Worm (Caenorhabditis elegans) whole organism, L4 larva: Measurements from ENCODE around the gene idpb-5.
"Not testable (repeated sequence)": the region's sequence is repeated elsewhere in the genome, so short reads cannot be mapped to it uniquely, and the experiment has no call there.

Experiments
- F37D6.2 ChIP-seq: sonication (generic microtip); optimal IDR thresholded peaks from 2 replicates; lab custom pipeline; 2016; ENCODE audit warnings: mild to moderate bottlenecking, missing genetic modification characterization, missing compliant biosample characterization
- F44E2.7 ChIP-seq: fragments of 200-800 bp; sonication (Bioruptor generic); IDR thresholded peaks from 2 replicates; pipeline ENCODE4 v2.1.2; 2022; ENCODE audit warnings: missing genetic modification characterization, missing compliant biosample characterization
- F49E8.2 ChIP-seq: sonication (generic microtip); optimal IDR thresholded peaks from 2 replicates; lab custom pipeline; 2016; ENCODE audit warnings: missing compliant biosample characterization, mild to moderate bottlenecking, missing genetic modification characterization, borderline replicate concordance
- T26A8.4 ChIP-seq: fragments of 200-800 bp; sonication (Bioruptor generic); IDR thresholded peaks from 2 replicates; pipeline ENCODE4 v1.3.6; 2022; ENCODE audit warnings: missing genetic modification characterization, missing compliant biosample characterization
- Y105C5A.15 ChIP-seq: fragments of 200-800 bp; sonication (Bioruptor generic); IDR thresholded peaks from 2 replicates; pipeline ENCODE4 v1.3.6; 2022; ENCODE audit warnings: missing genetic modification characterization, missing compliant biosample characterization
- Y75B8A.6 ChIP-seq: fragments of 200-800 bp; sonication (Bioruptor generic); IDR thresholded peaks from 2 replicates; pipeline ENCODE4 v1.3.6; 2022; ENCODE audit warnings: missing genetic modification reagents, missing genetic modification characterization, missing compliant biosample characterization
- ZK546.5 ChIP-seq, 2 experiments: sonication (generic microtip); optimal IDR thresholded peaks; 2 replicates each; lab custom pipeline; 2017; ENCODE audit warnings: missing biosample characterization in 2 of 2, missing genetic modification characterization in 2 of 2
- aly-2 ChIP-seq: sonication (generic microtip); optimal IDR thresholded peaks from 2 replicates; lab custom pipeline; 2018; ENCODE audit warnings: missing biosample characterization, missing genetic modification characterization
- ama-1 ChIP-seq: fragments of 150-350 bp; optimal IDR thresholded peaks from 2 replicates; lab custom pipeline; 2014; ENCODE audit warnings: inconsistent platforms, mixed read lengths
- arid-1 ChIP-seq: fragments of 200-800 bp; sonication (Bioruptor generic); conservative IDR thresholded peaks from 2 replicates; pipeline ENCODE4 v1.3.6; 2022; ENCODE audit warnings: missing genetic modification reagents, missing genetic modification characterization, missing compliant biosample characterization
- attf-4 ChIP-seq: sonication (generic microtip); optimal IDR thresholded peaks from 3 replicates; lab custom pipeline; 2017; ENCODE audit warnings: missing biosample characterization, missing genetic modification characterization
- ceh-32 ChIP-seq: sonication (generic microtip); optimal IDR thresholded peaks from 2 replicates; lab custom pipeline; 2016; ENCODE audit warnings: mild to moderate bottlenecking, missing genetic modification characterization, missing compliant biosample characterization; ENCODE audit not compliant: poor library complexity
- cey-2 ChIP-seq: sonication (generic microtip); optimal IDR thresholded peaks from 3 replicates; lab custom pipeline; 2017; ENCODE audit warnings: missing genetic modification characterization, mild to moderate bottlenecking, missing compliant biosample characterization, antibody characterized with exemption, borderline replicate concordance; ENCODE audit not compliant: insufficient read depth
- daf-12 ChIP-seq: fragments of 150-350 bp; optimal IDR thresholded peaks from 2 replicates; lab custom pipeline; 2014; ENCODE audit warnings: missing biosample characterization, missing genetic modification reagents, missing genetic modification characterization
- daf-16 ChIP-seq, 3 experiments: sonication (generic microtip); optimal IDR thresholded peaks; 2 replicates each; lab custom pipeline; 2016 to 2017; ENCODE audit warnings: missing genetic modification characterization in 3 of 3, missing genetic modification reagents in 3 of 3, mild to moderate bottlenecking in 2 of 3, missing compliant biosample characterization in 2 of 3, missing biosample characterization in 1 of 3, moderate library complexity in 1 of 3
- dmd-6 ChIP-seq: fragments of 200-800 bp; sonication (Bioruptor generic); IDR thresholded peaks from 2 replicates; pipeline ENCODE4 v1.3.6; 2022; ENCODE audit warnings: missing genetic modification reagents, missing genetic modification characterization, missing compliant biosample characterization
- dmd-8 ChIP-seq: fragments of 200-800 bp; sonication (Bioruptor generic); IDR thresholded peaks from 2 replicates; pipeline ENCODE4 v1.3.6; 2022; ENCODE audit warnings: missing genetic modification characterization, missing compliant biosample characterization
- dmd-9 ChIP-seq: fragments of 200-800 bp; sonication (Bioruptor generic); IDR thresholded peaks from 2 replicates; pipeline ENCODE4 v1.3.6; 2022; ENCODE audit warnings: missing genetic modification reagents, missing genetic modification characterization, missing compliant biosample characterization
- dpl-1 ChIP-seq: fragments of 150-350 bp; optimal IDR thresholded peaks from 2 replicates; lab custom pipeline; 2014; ENCODE audit warnings: missing biosample characterization, missing genetic modification reagents, missing genetic modification characterization
- dve-1 ChIP-seq: sonication (generic microtip); optimal IDR thresholded peaks from 2 replicates; lab custom pipeline; 2017; ENCODE audit warnings: antibody characterized with exemption, mild to moderate bottlenecking, missing genetic modification characterization, missing compliant biosample characterization; ENCODE audit not compliant: insufficient read depth
- egl-43 ChIP-seq: fragments of 200-800 bp; sonication (Bioruptor generic); IDR thresholded peaks from 2 replicates; pipeline ENCODE4 v1.3.6; 2022; ENCODE audit warnings: missing genetic modification reagents, missing genetic modification characterization, missing compliant biosample characterization
- hif-1 ChIP-seq, 2 experiments: sonication (generic microtip); optimal IDR thresholded peaks; 2 replicates each; lab custom pipeline; 2016 to 2017; ENCODE audit warnings: missing compliant biosample characterization in 2 of 2, missing genetic modification characterization in 2 of 2, missing genetic modification reagents in 2 of 2, missing genotype in 2 of 2, mild to moderate bottlenecking in 1 of 2
- hlh-30 ChIP-seq: sonication (generic microtip); optimal IDR thresholded peaks from 2 replicates; lab custom pipeline; 2017; ENCODE audit warnings: antibody characterized with exemption, mild to moderate bottlenecking, missing genetic modification characterization, missing compliant biosample characterization; ENCODE audit not compliant: insufficient read depth
- jun-1 ChIP-seq: fragments of 150-350 bp; optimal IDR thresholded peaks from 2 replicates; lab custom pipeline; 2014; ENCODE audit warnings: missing biosample characterization, missing genetic modification reagents, missing genetic modification characterization
- lim-7 ChIP-seq: fragments of 200-800 bp; sonication (Bioruptor generic); IDR thresholded peaks from 2 replicates; pipeline ENCODE4 v1.3.6; 2022; ENCODE audit warnings: missing genetic modification characterization, missing compliant biosample characterization
- lin-15B ChIP-seq: fragments of 150-350 bp; sonication (generic microtip); optimal IDR thresholded peaks from 3 replicates; lab custom pipeline; 2014; ENCODE audit warnings: missing biosample characterization, missing genetic modification characterization
- lin-38 ChIP-seq: fragments of 200-800 bp; sonication (Bioruptor generic); IDR thresholded peaks from 2 replicates; pipeline ENCODE4 v1.3.6; 2022; ENCODE audit warnings: missing genetic modification reagents, missing genetic modification characterization, missing compliant biosample characterization
- mep-1 ChIP-seq: fragments of 150-350 bp; sonication (generic microtip); optimal IDR thresholded peaks from 3 replicates; lab custom pipeline; 2014; ENCODE audit warnings: missing biosample characterization, missing genetic modification characterization
- mes-2 ChIP-seq: sonication (generic microtip); optimal IDR thresholded peaks from 2 replicates; lab custom pipeline; 2016; ENCODE audit warnings: missing genotype, mild to moderate bottlenecking, missing genetic modification characterization, missing compliant biosample characterization; ENCODE audit not compliant: poor library complexity, severe bottlenecking
- mxl-2 ChIP-seq: fragments of 200-800 bp; sonication (Bioruptor generic); conservative IDR thresholded peaks from 2 replicates; pipeline ENCODE4 v1.3.6; 2022; ENCODE audit warnings: missing genetic modification reagents, missing genetic modification characterization, missing compliant biosample characterization
- mxl-3 ChIP-seq: fragments of 200-800 bp; sonication (Bioruptor generic); optimal IDR thresholded peaks from 2 replicates; lab custom pipeline; 2018; ENCODE audit warnings: mild to moderate bottlenecking, missing genetic modification characterization, missing compliant biosample characterization
- nhr-111 ChIP-seq: fragments of 200-800 bp; sonication (Bioruptor generic); optimal IDR thresholded peaks from 2 replicates; lab custom pipeline; 2018; ENCODE audit warnings: mild to moderate bottlenecking, missing genetic modification characterization, missing compliant biosample characterization
- nhr-28 ChIP-seq: fragments of 150-350 bp; optimal IDR thresholded peaks from 2 replicates; lab custom pipeline; 2014; ENCODE audit warnings: missing biosample characterization, missing genetic modification characterization
- nhr-48 ChIP-seq: sonication (generic microtip); optimal IDR thresholded peaks from 2 replicates; lab custom pipeline; 2016; ENCODE audit warnings: mild to moderate bottlenecking, missing genetic modification characterization, missing compliant biosample characterization
- nhr-77 ChIP-seq: fragments of 150-350 bp; optimal IDR thresholded peaks from 2 replicates; lab custom pipeline; 2014; ENCODE audit warnings: missing biosample characterization, missing genetic modification characterization
- php-3 ChIP-seq: fragments of 200-800 bp; sonication (Bioruptor generic); IDR thresholded peaks from 2 replicates; pipeline ENCODE4 v1.3.6; 2022; ENCODE audit warnings: missing genetic modification reagents, missing genetic modification characterization, missing compliant biosample characterization
- set-16 ChIP-seq: fragments of 200-800 bp; sonication (Bioruptor generic); IDR thresholded peaks from 2 replicates; pipeline ENCODE4 v1.3.6; 2022; ENCODE audit warnings: missing genetic modification reagents, missing genetic modification characterization, missing compliant biosample characterization
- skn-1 ChIP-seq: fragments of 150-350 bp; optimal IDR thresholded peaks from 2 replicates; lab custom pipeline; 2014; ENCODE audit warnings: missing biosample characterization, missing genetic modification characterization
- tag-97 ChIP-seq: fragments of 200-800 bp; sonication (Bioruptor generic); IDR thresholded peaks from 2 replicates; pipeline ENCODE4 v1.3.6; 2022; ENCODE audit warnings: missing genetic modification characterization, missing compliant biosample characterization
- unc-62 ChIP-seq, 3 experiments: fragments of 150-350 bp in 1 of 3; sonication (generic microtip); optimal IDR thresholded peaks in 2 of 3; peaks in 1 of 3; 1 replicate in 1 of 3; 2 replicates in 2 of 3; lab custom pipeline; 2014 to 2017; ENCODE audit warnings: missing biosample characterization in 3 of 3, missing genetic modification characterization in 3 of 3, missing genetic modification reagents in 3 of 3, missing genotype in 1 of 3
- vab-7 ChIP-seq: fragments of 200-800 bp; sonication (Bioruptor generic); IDR thresholded peaks from 2 replicates; pipeline ENCODE4 v1.3.6; 2022; ENCODE audit warnings: missing genetic modification reagents, missing genetic modification characterization, missing compliant biosample characterization
- zag-1 ChIP-seq: fragments of 150-350 bp; optimal IDR thresholded peaks from 2 replicates; lab custom pipeline; 2014; ENCODE audit warnings: missing biosample characterization, missing genetic modification characterization
- zfp-3 ChIP-seq: fragments of 200-800 bp; sonication (Bioruptor generic); conservative IDR thresholded peaks from 2 replicates; pipeline ENCODE4 v1.3.6; 2022; ENCODE audit warnings: missing genetic modification reagents, missing genetic modification characterization, missing compliant biosample characterization
- zip-11 ChIP-seq: fragments of 200-800 bp; sonication (Bioruptor generic); IDR thresholded peaks from 2 replicates; pipeline ENCODE4 v1.3.6; 2022; ENCODE audit warnings: missing genetic modification characterization, missing compliant biosample characterization

Gene idpb-5

DNA sequence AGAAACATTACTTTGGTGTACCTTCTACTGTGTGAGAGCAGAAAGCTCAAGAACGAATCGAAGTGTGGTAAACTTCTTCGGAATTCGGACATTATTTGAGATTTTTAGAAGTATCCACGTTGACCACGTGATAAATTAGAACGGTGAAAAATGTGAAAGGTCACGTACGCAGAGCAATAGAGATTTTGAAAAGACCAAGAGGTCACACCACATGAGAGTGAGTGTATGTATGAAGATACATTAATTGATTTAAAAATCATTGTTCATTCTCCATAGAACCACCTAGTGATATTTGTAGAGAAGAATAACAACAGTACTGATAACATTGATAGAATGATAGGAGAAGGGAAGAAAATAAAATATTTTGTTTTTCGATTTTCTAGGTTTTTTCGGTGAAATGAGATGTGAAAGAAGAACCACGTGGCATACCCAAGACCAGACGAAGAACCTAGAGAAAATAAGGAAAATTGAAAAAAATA, 16.8 kb upstream of the idpb-5 start, which contains the start of gene pyc-1 (continued):
- TF ChIP-seq Y105C5A.15 (GFP tag; lab: Robert Waterston, UW) = no peak
- TF ChIP-seq ZK546.5 (tag; optimal IDR thresholded peaks at IDR 0.05; lab: Kevin White, UChicago) = no peak
- TF ChIP-seq F49E8.2 (tag; lab: Kevin White, UChicago) = no peak
- peak; percentile 28 for TF ChIP-seq lin-38 (GFP tag; lab: Robert Waterston, UW)
- no peak for TF ChIP-seq zag-1 (tag; lab: Kevin White, UChicago)
- no peak for TF ChIP-seq T26A8.4 (GFP tag; lab: Robert Waterston, UW)
- TF ChIP-seq hif-1 (tag; optimal IDR thresholded peaks at IDR 0.05; lab: Kevin White, UChicago) = peak; percentile 74 to 95
- TF ChIP-seq arid-1 = no peak
- no peak for TF ChIP-seq F37D6.2 (tag; lab: Kevin White, UChicago)
- no peak for TF ChIP-seq F44E2.7
- TF ChIP-seq aly-2 (tag; lab: Kevin White, UChicago) = no peak
- no peak for TF ChIP-seq ceh-32
- no peak for TF ChIP-seq nhr-111 (GFP tag; lab: Kevin White, UChicago)
- TF ChIP-seq mxl-2 (GFP tag; lab: Robert Waterston, UW) = no peak

DNA sequence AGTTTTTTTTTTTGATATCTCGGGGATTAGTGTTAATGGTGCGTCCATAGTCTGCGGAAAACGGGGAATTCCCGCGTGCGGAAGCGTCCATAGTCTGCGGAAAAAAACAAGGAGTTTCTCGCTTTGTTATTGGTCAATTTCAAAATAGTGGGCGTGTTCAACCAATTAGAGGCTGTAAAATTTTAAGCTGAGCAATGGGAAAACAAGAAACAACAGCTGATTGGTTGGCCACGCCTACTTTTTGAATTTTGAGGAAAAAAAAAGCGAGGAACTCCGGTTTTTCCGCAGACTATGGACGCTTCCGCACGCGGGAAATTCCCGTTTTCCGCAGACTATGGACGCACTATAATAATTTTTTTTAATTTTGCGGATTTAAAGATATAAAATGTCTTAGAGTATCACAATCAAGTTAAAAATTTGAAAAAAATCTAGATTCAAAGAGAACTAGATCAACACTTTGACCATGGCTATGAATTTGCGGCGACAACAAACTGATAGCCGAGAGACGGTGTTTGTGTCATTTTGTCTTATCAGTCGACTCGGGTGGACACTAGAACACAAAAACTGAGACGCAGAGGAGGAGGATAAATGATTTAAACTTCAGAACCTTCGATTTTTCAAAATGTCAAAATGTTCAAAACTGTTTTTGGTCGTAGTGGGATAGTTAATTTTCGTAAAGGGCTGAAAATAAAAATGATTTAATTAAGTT, 16.0 kb upstream of the idpb-5 start:
- TF ChIP-seq daf-16 (GFP tag; optimal IDR thresholded peaks at IDR 0.05; lab: Kevin White, UChicago) = not testable (repeated sequence)
- peak; percentile 34 for TF ChIP-seq daf-16 (tag; optimal IDR thresholded peaks at IDR 0.05; lab: Kevin White, UChicago)
- peak; percentile 63 for TF ChIP-seq dve-1
- TF ChIP-seq lin-38 (GFP tag; lab: Robert Waterston, UW) = 0 out of 2 replicates have a peak, but pooled peaks have one; percentile 22
- peak; percentile 0 for TF ChIP-seq ama-1 (lab: Kevin White, UChicago)
- TF ChIP-seq nhr-28 = peak; percentile 62
- TF ChIP-seq dmd-6 (GFP tag; lab: Robert Waterston, UW) = peak; percentile 41

DNA sequence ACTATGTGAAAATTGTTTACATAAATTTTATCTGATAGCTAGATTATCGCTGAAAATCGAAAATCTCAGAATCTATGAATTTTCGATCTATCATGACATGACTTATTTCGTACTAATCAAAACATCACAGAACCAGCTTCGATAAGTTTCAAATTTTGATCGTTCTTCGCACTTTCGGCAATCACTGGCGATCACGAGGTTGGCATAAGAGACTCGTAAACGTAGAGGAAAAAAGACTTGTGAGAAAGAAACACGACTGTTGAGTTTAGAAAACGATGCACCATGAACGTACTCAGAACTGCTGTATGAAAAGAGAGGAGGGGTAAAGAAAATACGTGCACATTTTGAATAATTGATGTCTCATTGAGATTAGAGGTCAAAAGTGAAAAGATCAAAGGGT, 15.3 kb upstream of the idpb-5 start:
- TF ChIP-seq tag-97 = no peak
- peak; percentile 91 for TF ChIP-seq php-3
- no peak for TF ChIP-seq egl-43 (GFP tag; lab: Robert Waterston, UW)
- TF ChIP-seq jun-1 = peak; percentile 20
- peak; percentile 95 for TF ChIP-seq hlh-30 (tag; lab: Kevin White, UChicago)
- TF ChIP-seq cey-2 = peak; percentile 30
- no peak for TF ChIP-seq attf-4 (tag; lab: Kevin White, UChicago)
- TF ChIP-seq dmd-9 (GFP tag; lab: Robert Waterston, UW) = no peak
- no peak for TF ChIP-seq zip-11
- peak; percentile 52 for TF ChIP-seq mes-2 (tag; lab: Kevin White, UChicago)
- no peak for TF ChIP-seq vab-7 (GFP tag; lab: Robert Waterston, UW)
- peak in 1 of 2 experiments; percentile 52 for TF ChIP-seq daf-16 (GFP tag; optimal IDR thresholded peaks at IDR 0.05; lab: Kevin White, UChicago)
- TF ChIP-seq daf-16 (tag; optimal IDR thresholded peaks at IDR 0.05; lab: Kevin White, UChicago) = peak; percentile 89
- TF ChIP-seq mep-1 = peak; percentile 79
- peak; percentile 95 for TF ChIP-seq nhr-48 (tag; lab: Kevin White, UChicago)
- TF ChIP-seq Y105C5A.15 (GFP tag; lab: Robert Waterston, UW) = no peak
- TF ChIP-seq daf-12 (tag; lab: Kevin White, UChicago) = no peak
- peak; percentile 42 for TF ChIP-seq mxl-3 (GFP tag; lab: Kevin White, UChicago)
- TF ChIP-seq nhr-77 (tag; lab: Kevin White, UChicago) = peak; percentile 89
- no peak for TF ChIP-seq lin-15B (tag; lab: Kevin White, UChicago)
- TF ChIP-seq skn-1 = no peak
- no peak for TF ChIP-seq lim-7 (GFP tag; lab: Robert Waterston, UW)
- TF ChIP-seq zfp-3 (GFP tag; lab: Robert Waterston, UW) = 0 out of 2 replicates have a peak, but pooled peaks have one; percentile 26
- TF ChIP-seq unc-62 (GFP tag; optimal IDR thresholded peaks at IDR 0.05 in 1 of 2; lab: Kevin White, UChicago) = peak in 1 of 2 experiments; percentile 93
- no peak for TF ChIP-seq unc-62 (tag; optimal IDR thresholded peaks at IDR 0.05; lab: Kevin White, UChicago)
- TF ChIP-seq T26A8.4 (GFP tag; lab: Robert Waterston, UW) = peak; percentile 72
- TF ChIP-seq Y75B8A.6 = 0 out of 2 replicates have a peak, but pooled peaks have one; percentile 66
- TF ChIP-seq set-16 (GFP tag; lab: Robert Waterston, UW) = no peak
- TF ChIP-seq dpl-1 (GFP tag; lab: Kevin White, UChicago) = peak; percentile 35
- TF ChIP-seq dmd-6 (GFP tag; lab: Robert Waterston, UW) = peak; percentile 95
- peak; percentile 95 for TF ChIP-seq nhr-28
- no peak for TF ChIP-seq dmd-8
